Fruit fly (Drosophila melanogaster): Measurements from ENCODE around the gene CG7564.

Gene CG7564

DNA sequence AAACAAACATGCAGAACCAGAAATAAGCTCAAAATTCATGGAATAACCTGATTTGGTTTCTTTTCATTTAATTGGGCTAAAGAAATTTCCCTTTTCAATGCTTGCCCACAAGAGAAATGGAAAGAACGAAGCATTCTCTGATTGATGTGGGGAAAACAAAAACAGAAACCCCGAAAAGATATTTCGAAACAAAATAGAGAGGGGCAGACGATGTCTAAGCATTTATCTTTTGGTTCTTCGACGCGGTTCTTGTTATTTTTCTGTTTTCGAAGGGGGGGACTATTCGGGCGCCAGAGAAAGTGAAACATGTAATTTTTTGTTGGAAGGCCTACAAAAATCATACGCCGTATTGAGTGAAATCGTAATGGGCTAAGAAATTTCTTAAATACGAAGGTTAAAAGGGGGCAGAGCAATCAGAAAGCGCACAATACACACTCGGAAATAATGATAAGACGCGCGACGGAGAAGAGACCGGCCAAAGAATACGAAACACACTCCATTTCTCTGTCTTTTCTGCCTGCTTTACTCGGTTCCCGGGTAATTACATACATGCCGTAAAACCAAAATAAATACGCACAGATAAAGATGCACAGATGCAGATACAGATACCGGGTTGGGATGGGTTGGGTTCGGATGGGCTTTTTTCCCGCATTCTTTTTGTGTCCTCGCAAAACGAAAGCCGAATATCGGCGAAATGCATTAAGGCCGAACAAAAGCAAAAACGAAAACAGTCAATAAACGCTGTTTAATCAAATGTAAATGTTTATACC lies 25.3 kb upstream of the CG7564 start:
- TF ChIP-seq fd96Ca (GFP tag; IDR thresholded peaks at IDR 0.05) (no peak), EcR (GFP tag; optimal IDR thresholded peaks at IDR 0.05) (peak; percentile 20)

DNA sequence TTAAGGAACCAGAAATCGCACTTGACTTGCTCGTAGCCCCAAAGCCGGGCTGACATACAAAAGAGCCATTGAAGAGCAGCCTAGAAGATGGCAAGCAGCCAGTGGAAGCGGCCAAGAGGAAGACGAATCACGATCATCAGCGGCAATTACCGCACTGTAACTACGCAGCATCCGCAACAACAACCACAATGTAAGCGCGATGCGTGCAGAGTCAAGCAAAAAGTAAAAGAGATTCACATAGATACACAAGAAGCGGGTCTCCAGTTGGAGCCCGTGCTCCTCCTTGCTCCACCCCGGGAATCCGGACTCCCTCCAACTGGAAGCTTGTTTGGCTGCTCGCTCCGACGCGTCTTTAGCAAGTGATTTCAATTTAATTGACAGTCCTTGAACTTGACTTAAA lies 22.5 kb upstream of the CG7564 start:
- TF ChIP-seq CG13204 (GFP tag; optimal IDR thresholded peaks at IDR 0.05): peak; percentile 74
- TF ChIP-seq CG4496 (GFP tag; IDR thresholded peaks at IDR 0.05): 0 out of 3 replicates have a peak, but pooled peaks have one; percentile 10
- TF ChIP-seq EcR (GFP tag; optimal IDR thresholded peaks at IDR 0.05): peak; percentile 90
- TF ChIP-seq CG12605 (GFP tag; IDR thresholded peaks at IDR 0.05): no peak

DNA sequence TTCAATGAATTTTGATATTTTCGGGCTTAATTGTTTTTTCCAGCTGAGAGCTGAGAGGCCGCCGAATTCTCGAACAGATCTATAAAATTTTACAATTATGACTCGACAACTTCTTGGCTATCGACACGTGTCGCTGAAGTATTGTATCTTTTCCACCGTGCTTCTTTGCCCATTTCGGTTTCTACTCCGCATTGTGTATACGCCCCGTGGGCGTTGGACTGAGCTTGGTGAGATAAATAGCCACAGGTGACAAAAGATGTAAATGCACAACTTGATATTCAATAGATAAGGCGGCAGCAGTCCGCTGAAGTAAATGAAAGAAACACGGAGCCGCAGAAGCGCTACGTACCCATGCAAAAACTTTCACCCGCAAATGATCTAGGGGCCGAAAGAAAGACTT lies 20.8 kb upstream of the CG7564 start:
- TF ChIP-seq CG4496 (GFP tag; IDR thresholded peaks at IDR 0.05) (0 out of 3 replicates have a peak, but pooled peaks have one; percentile 9), Ets98B (GFP tag; IDR thresholded peaks at IDR 0.05) (no peak)

DNA sequence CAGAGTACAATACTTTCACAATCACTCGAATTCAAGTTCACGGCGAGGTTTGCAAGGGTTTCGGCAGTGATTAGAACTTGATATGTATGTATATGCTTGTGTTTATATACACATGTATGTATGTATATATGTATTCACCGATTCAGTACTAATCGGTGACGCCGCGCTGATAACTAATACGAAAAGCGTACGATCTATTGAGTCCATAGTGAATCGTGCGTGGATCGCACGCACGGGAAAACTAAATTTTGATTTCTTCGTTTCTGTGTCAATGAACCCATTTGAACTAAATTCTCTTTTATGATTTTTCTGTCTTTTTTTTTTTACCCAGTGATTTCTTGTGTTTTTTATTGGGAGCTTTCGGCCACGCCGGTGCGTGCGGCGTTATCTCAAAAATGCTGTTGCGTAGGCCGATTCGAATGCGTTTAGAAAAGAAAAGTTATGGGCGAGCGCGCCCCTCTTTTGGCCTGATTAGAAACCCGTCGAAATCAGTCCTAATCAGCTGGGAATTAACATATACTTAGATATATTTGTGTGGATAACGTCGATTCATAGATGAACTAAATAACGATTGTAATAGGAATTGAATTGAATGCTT lies 20.2 kb upstream of the CG7564 start:
- TF ChIP-seq D1 (tag; optimal IDR thresholded peaks at IDR 0.05): no peak
- TF ChIP-seq Pif1A (GFP tag; optimal IDR thresholded peaks at IDR 0.05): no peak
- TF ChIP-seq EcR (GFP tag; optimal IDR thresholded peaks at IDR 0.05): no peak
- TF ChIP-seq CG8159 (tag; optimal IDR thresholded peaks at IDR 0.05): no peak
- no peak for TF ChIP-seq Snoo (tag; optimal IDR thresholded peaks at IDR 0.05)
- TF ChIP-seq CG4496 (GFP tag; IDR thresholded peaks at IDR 0.05): no peak
- no peak for TF ChIP-seq rn (GFP tag; IDR thresholded peaks at IDR 0.05)

DNA sequence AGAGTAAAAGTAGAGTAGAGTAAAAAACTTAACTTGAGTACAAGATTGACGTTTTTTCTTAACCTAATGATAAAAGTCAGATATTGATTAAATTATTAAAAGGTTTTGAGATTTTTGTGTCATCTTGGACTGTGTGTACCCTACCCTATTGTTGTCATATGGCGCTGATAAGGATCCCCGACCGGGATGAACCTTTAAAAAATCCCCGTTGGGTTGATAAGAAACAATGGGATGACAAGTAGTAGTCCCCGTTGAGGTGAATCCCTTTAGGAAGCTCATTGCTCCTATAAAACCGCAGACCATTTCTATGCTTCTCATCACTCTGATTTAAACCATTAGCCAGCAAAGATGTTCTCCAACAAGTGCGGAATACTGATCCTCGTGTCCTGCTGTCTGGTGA lies 19.6 kb upstream of the CG7564 start, which contains the start of gene edin:
edin (plus strand) TSS at position 340 of the 400 bp plus-strand sequence.
- TF ChIP-seq EcR (GFP tag; optimal IDR thresholded peaks at IDR 0.05) (no peak), Ets98B (GFP tag; IDR thresholded peaks at IDR 0.05) (no peak)

DNA sequence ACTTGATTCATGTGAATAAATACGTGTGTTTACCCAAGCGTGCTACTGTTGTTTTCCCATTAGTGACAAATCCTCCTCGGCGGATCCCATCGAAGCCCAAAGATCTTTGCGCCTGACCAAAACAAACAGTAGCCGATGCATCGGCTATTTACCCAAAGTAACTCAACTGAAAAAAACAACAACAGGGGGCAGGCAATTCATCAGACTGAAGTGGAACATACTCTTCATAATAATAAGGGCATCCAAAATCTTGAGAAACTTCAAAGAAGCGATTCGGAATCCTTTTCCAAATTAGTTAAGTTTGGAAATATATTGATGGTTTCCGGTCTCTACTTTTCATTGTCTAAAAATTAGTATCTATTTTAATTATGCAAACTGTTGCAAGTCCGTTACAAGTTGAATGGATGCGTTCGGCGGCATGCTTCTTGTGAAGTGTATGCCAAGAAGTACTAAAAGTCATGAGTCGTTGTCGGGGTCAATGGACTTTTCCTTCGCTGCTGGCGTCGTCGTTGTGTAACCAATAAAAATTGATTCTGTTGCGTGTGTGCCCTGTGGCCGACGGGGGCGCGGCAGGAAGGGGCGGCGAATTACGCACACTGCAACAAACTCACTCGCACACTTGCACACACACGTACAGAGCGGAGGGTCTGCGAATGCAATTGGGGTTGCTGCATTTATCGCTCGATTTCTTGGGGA lies 18.7 kb upstream of the CG7564 start:
- TF ChIP-seq D1 (tag; optimal IDR thresholded peaks at IDR 0.05) (no peak), CG15710 (tag; optimal IDR thresholded peaks at IDR 0.05) (peak; percentile 73), CG8159 (tag; optimal IDR thresholded peaks at IDR 0.05) (peak; percentile 78), CG8301 (tag; optimal IDR thresholded peaks at IDR 0.05) (peak; percentile 45), Pif1B (GFP tag; optimal IDR thresholded peaks at IDR 0.05) (peak; percentile 40), gl (tag; optimal IDR thresholded peaks at IDR 0.05) (peak; percentile 13), CG9948 (tag; optimal IDR thresholded peaks at IDR 0.05) (peak; percentile 60), CG10348 (GFP tag; IDR thresholded peaks at IDR 0.05) (no peak), Ets98B (GFP tag; IDR thresholded peaks at IDR 0.05) (peak; percentile 21; the same call in 1 of the 2 replicates), CG34367 (tag; optimal IDR thresholded peaks at IDR 0.05) (peak; percentile 51), CG14655 (GFP tag; optimal IDR thresholded peaks at IDR 0.05) (peak; percentile 58), Pif1A (GFP tag; optimal IDR thresholded peaks at IDR 0.05) (peak; percentile 67), CG4496 (GFP tag; IDR thresholded peaks at IDR 0.05) (peak; percentile 61; the same call in 2 of the 3 replicates), EcR (GFP tag; optimal IDR thresholded peaks at IDR 0.05) (peak; percentile 98), CG13204 (GFP tag; optimal IDR thresholded peaks at IDR 0.05) (peak; percentile 58), CG32121 (GFP tag; IDR thresholded peaks at IDR 0.05) (0 out of 2 replicates have a peak, but pooled peaks have one; percentile 27), Snoo (tag; optimal IDR thresholded peaks at IDR 0.05) (peak; percentile 68), CG12605 (GFP tag; IDR thresholded peaks at IDR 0.05) (no peak), rn (GFP tag; IDR thresholded peaks at IDR 0.05) (no peak), fd96Ca (GFP tag; IDR thresholded peaks at IDR 0.05) (0 out of 3 replicates have a peak, but pooled peaks have one; percentile 5), CG17806 (tag; optimal IDR thresholded peaks at IDR 0.05) (peak; percentile 64)

DNA sequence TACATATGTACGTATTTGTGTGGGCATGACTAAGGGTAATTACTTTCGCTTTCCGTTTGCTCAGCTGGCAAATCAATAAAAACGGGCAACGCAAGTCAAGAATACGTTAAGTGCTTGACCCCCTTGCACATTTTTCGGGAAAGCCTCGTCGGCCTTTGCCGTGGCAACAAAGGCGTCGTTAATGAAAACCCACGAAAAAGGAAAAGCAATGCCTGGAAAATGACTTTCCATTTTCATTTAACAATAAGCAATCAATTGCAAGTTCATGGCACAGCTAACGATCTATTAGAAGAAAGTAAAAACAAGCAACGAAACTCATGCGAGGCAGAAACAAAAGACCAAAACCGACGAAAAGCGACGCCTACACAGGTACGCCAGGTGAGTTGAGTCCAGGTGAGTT lies 18.1 kb upstream of the CG7564 start:
- TF ChIP-seq Pif1B (GFP tag; optimal IDR thresholded peaks at IDR 0.05) (no peak), gl (tag; optimal IDR thresholded peaks at IDR 0.05) (no peak), CG12605 (GFP tag; IDR thresholded peaks at IDR 0.05) (no peak), CG34367 (tag; optimal IDR thresholded peaks at IDR 0.05) (no peak), D1 (tag; optimal IDR thresholded peaks at IDR 0.05) (no peak), CG8159 (tag; optimal IDR thresholded peaks at IDR 0.05) (no peak), rn (GFP tag; IDR thresholded peaks at IDR 0.05) (no peak), CG4496 (GFP tag; IDR thresholded peaks at IDR 0.05) (no peak), EcR (GFP tag; optimal IDR thresholded peaks at IDR 0.05) (no peak)
